Worm (Caenorhabditis elegans) whole organism, L4 larva: ENCODE results near the gene K08B12.1.

Source experiments
- D1046.2 ChIP-seq: fragments of 200-800 bp; sonication (Bioruptor generic); IDR thresholded peaks from 2 replicates; pipeline ENCODE4 v1.3.6; 2022; ENCODE audit warnings: missing genetic modification characterization, missing compliant biosample characterization
- F26F4.8 ChIP-seq: fragments of 200-800 bp; sonication (Bioruptor generic); conservative IDR thresholded peaks from 2 replicates; pipeline ENCODE4 v1.3.6; 2022; ENCODE audit warnings: missing genetic modification characterization, missing compliant biosample characterization
- R02D3.7 ChIP-seq: fragments of 150-350 bp; sonication (generic microtip); optimal IDR thresholded peaks from 3 replicates; lab custom pipeline; 2014; ENCODE audit warnings: missing biosample characterization, missing genetic modification characterization
- T26A8.4 ChIP-seq: fragments of 200-800 bp; sonication (Bioruptor generic); IDR thresholded peaks from 2 replicates; pipeline ENCODE4 v1.3.6; 2022; ENCODE audit warnings: missing genetic modification characterization, missing compliant biosample characterization
- Y105C5A.15 ChIP-seq: fragments of 200-800 bp; sonication (Bioruptor generic); IDR thresholded peaks from 2 replicates; pipeline ENCODE4 v1.3.6; 2022; ENCODE audit warnings: missing genetic modification characterization, missing compliant biosample characterization
- Y48G9A.11 ChIP-seq: fragments of 200-800 bp; sonication (Bioruptor generic); IDR thresholded peaks from 2 replicates; pipeline ENCODE4 v1.3.6; 2022; ENCODE audit warnings: missing genetic modification reagents, missing genetic modification characterization, missing compliant biosample characterization
- Y5F2A.4 ChIP-seq: fragments of 200-800 bp; sonication (Bioruptor generic); optimal IDR thresholded peaks from 2 replicates; lab custom pipeline; 2018; ENCODE audit warnings: mild to moderate bottlenecking, missing genetic modification characterization, missing compliant biosample characterization
- Y75B8A.6 ChIP-seq: fragments of 200-800 bp; sonication (Bioruptor generic); IDR thresholded peaks from 2 replicates; pipeline ENCODE4 v1.3.6; 2022; ENCODE audit warnings: missing genetic modification reagents, missing genetic modification characterization, missing compliant biosample characterization
- ama-1 ChIP-seq: fragments of 150-350 bp; optimal IDR thresholded peaks from 2 replicates; lab custom pipeline; 2014; ENCODE audit warnings: inconsistent platforms, mixed read lengths
- ceh-20 ChIP-seq: fragments of 200-800 bp; sonication (Bioruptor generic); IDR thresholded peaks from 2 replicates; pipeline ENCODE4 v1.3.6; 2022; ENCODE audit warnings: missing genetic modification reagents, missing genetic modification characterization, missing compliant biosample characterization
- ceh-62 ChIP-seq: sonication (generic microtip); optimal IDR thresholded peaks from 2 replicates; lab custom pipeline; 2017; ENCODE audit warnings: missing biosample characterization, missing genetic modification characterization
- ces-1 ChIP-seq: fragments of 150-350 bp; sonication (generic microtip); optimal IDR thresholded peaks from 4 replicates; lab custom pipeline; 2014; ENCODE audit warnings: missing biosample characterization, missing genetic modification reagents, missing genetic modification characterization
- daf-12 ChIP-seq: fragments of 150-350 bp; optimal IDR thresholded peaks from 2 replicates; lab custom pipeline; 2014; ENCODE audit warnings: missing biosample characterization, missing genetic modification reagents, missing genetic modification characterization
- daf-8 ChIP-seq: fragments of 200-800 bp; sonication (Bioruptor generic); IDR thresholded peaks from 2 replicates; pipeline ENCODE4 v1.3.6; 2022; ENCODE audit warnings: missing genetic modification characterization, missing compliant biosample characterization
- dmd-6 ChIP-seq: fragments of 200-800 bp; sonication (Bioruptor generic); IDR thresholded peaks from 2 replicates; pipeline ENCODE4 v1.3.6; 2022; ENCODE audit warnings: missing genetic modification reagents, missing genetic modification characterization, missing compliant biosample characterization
- dpl-1 ChIP-seq: fragments of 150-350 bp; optimal IDR thresholded peaks from 2 replicates; lab custom pipeline; 2014; ENCODE audit warnings: missing biosample characterization, missing genetic modification reagents, missing genetic modification characterization
- fkh-10 ChIP-seq: fragments of 150-350 bp; optimal IDR thresholded peaks from 2 replicates; lab custom pipeline; 2014; ENCODE audit warnings: missing biosample characterization, missing genetic modification reagents, missing genetic modification characterization
- gei-8 ChIP-seq: fragments of 200-800 bp; sonication (Bioruptor generic); optimal IDR thresholded peaks from 2 replicates; lab custom pipeline; 2018; ENCODE audit warnings: mild to moderate bottlenecking, missing genetic modification characterization, missing compliant biosample characterization
- hlh-11 ChIP-seq: fragments of 200-800 bp; sonication (Bioruptor generic); optimal IDR thresholded peaks from 2 replicates; lab custom pipeline; 2018; ENCODE audit warnings: mild to moderate bottlenecking, missing genetic modification characterization, missing compliant biosample characterization
- hlh-30 ChIP-seq: sonication (generic microtip); optimal IDR thresholded peaks from 2 replicates; lab custom pipeline; 2017; ENCODE audit warnings: antibody characterized with exemption, mild to moderate bottlenecking, missing genetic modification characterization, missing compliant biosample characterization; ENCODE audit not compliant: insufficient read depth
- lin-1 ChIP-seq: fragments of 200-800 bp; sonication (Bioruptor generic); IDR thresholded peaks from 2 replicates; pipeline ENCODE4 v1.3.6; 2022; ENCODE audit warnings: missing genetic modification reagents, missing genetic modification characterization, missing compliant biosample characterization
- lin-13 ChIP-seq: fragments of 150-350 bp; optimal IDR thresholded peaks from 2 replicates; lab custom pipeline; 2014; ENCODE audit warnings: missing biosample characterization, missing genetic modification reagents, missing genetic modification characterization
- lsy-2 ChIP-seq, 2 experiments: fragments of 150-350 bp in 1 of 2; sonication (generic microtip) in 1 of 2; optimal IDR thresholded peaks; 2 replicates each; lab custom pipeline; 2014 to 2017; ENCODE audit warnings: missing biosample characterization in 2 of 2, missing genetic modification characterization in 2 of 2
- madf-5 ChIP-seq, 2 experiments: fragments of 200-800 bp; sonication (Bioruptor generic); IDR thresholded peaks; 2 replicates each; pipeline ENCODE4 v1.3.6; 2022; ENCODE audit warnings: missing compliant biosample characterization in 2 of 2, missing genetic modification characterization in 2 of 2
- mdt-29 ChIP-seq: fragments of 200-800 bp; sonication (Bioruptor generic); IDR thresholded peaks from 2 replicates; pipeline ENCODE4 v1.3.6; 2022; ENCODE audit warnings: missing genetic modification reagents, missing genetic modification characterization, missing compliant biosample characterization
- mep-1 ChIP-seq: fragments of 150-350 bp; sonication (generic microtip); optimal IDR thresholded peaks from 3 replicates; lab custom pipeline; 2014; ENCODE audit warnings: missing biosample characterization, missing genetic modification characterization
- mes-2 ChIP-seq: sonication (generic microtip); optimal IDR thresholded peaks from 2 replicates; lab custom pipeline; 2016; ENCODE audit warnings: missing genotype, mild to moderate bottlenecking, missing genetic modification characterization, missing compliant biosample characterization; ENCODE audit not compliant: poor library complexity, severe bottlenecking
- mxl-2 ChIP-seq: fragments of 200-800 bp; sonication (Bioruptor generic); conservative IDR thresholded peaks from 2 replicates; pipeline ENCODE4 v1.3.6; 2022; ENCODE audit warnings: missing genetic modification reagents, missing genetic modification characterization, missing compliant biosample characterization
- nhr-102 ChIP-seq: sonication (generic microtip); optimal IDR thresholded peaks from 2 replicates; lab custom pipeline; 2016; ENCODE audit warnings: mild to moderate bottlenecking, missing genetic modification characterization, moderate library complexity, missing compliant biosample characterization
- nhr-111 ChIP-seq: fragments of 200-800 bp; sonication (Bioruptor generic); optimal IDR thresholded peaks from 2 replicates; lab custom pipeline; 2018; ENCODE audit warnings: mild to moderate bottlenecking, missing genetic modification characterization, missing compliant biosample characterization
- nhr-25 ChIP-seq: sonication (generic microtip); optimal IDR thresholded peaks from 2 replicates; lab custom pipeline; 2017; ENCODE audit warnings: missing genetic modification characterization, mild to moderate bottlenecking, missing compliant biosample characterization, antibody characterized with exemption, moderate library complexity, borderline replicate concordance; ENCODE audit not compliant: insufficient read depth
- nhr-41 ChIP-seq: fragments of 200-800 bp; sonication (Bioruptor generic); IDR thresholded peaks from 2 replicates; pipeline ENCODE4 v1.3.6; 2022; ENCODE audit warnings: missing genetic modification reagents, missing genetic modification characterization, missing compliant biosample characterization
- nhr-42 ChIP-seq: fragments of 200-800 bp; sonication (Bioruptor generic); IDR thresholded peaks from 2 replicates; pipeline ENCODE4 v1.3.6; 2022; ENCODE audit warnings: missing genetic modification characterization, missing compliant biosample characterization
- nhr-6 ChIP-seq: fragments of 150-350 bp; optimal IDR thresholded peaks from 2 replicates; lab custom pipeline; 2014; ENCODE audit warnings: missing biosample characterization, missing genetic modification characterization
- pha-4 ChIP-seq, 2 experiments: fragments of 150-350 bp in 1 of 2; fragments of 200-800 bp in 1 of 2; sonication (Bioruptor generic) in 1 of 2; IDR thresholded peaks in 1 of 2; optimal IDR thresholded peaks in 1 of 2; 2 replicates each; pipeline versions ENCODE4 v1.3.6 to Lab custom; 2014 to 2022; ENCODE audit warnings: missing genetic modification characterization in 2 of 2, missing genetic modification reagents in 2 of 2, missing biosample characterization in 1 of 2, missing compliant biosample characterization in 1 of 2
- rbr-2 ChIP-seq: sonication (generic microtip); optimal IDR thresholded peaks from 2 replicates; lab custom pipeline; 2016; ENCODE audit warnings: missing genotype, missing genetic modification characterization, missing compliant biosample characterization
- snpc-1.2 ChIP-seq: fragments of 200-800 bp; sonication (Bioruptor generic); IDR thresholded peaks from 2 replicates; pipeline ENCODE4 v1.3.6; 2022; ENCODE audit warnings: missing genetic modification reagents, missing genetic modification characterization, missing compliant biosample characterization
- spr-1 ChIP-seq: sonication (generic microtip); optimal IDR thresholded peaks from 2 replicates; lab custom pipeline; 2016; ENCODE audit warnings: mild to moderate bottlenecking, missing genetic modification characterization, missing compliant biosample characterization
- spr-3 ChIP-seq: fragments of 200-800 bp; sonication (Bioruptor generic); optimal IDR thresholded peaks from 2 replicates; lab custom pipeline; 2018; ENCODE audit warnings: mild to moderate bottlenecking, missing genetic modification characterization, missing compliant biosample characterization
- tag-97 ChIP-seq: fragments of 200-800 bp; sonication (Bioruptor generic); IDR thresholded peaks from 2 replicates; pipeline ENCODE4 v1.3.6; 2022; ENCODE audit warnings: missing genetic modification characterization, missing compliant biosample characterization
- unc-130 ChIP-seq: sonication (generic microtip); optimal IDR thresholded peaks from 2 replicates; lab custom pipeline; 2016; ENCODE audit warnings: missing genetic modification reagents, missing genetic modification characterization, missing compliant biosample characterization
- unc-39 ChIP-seq: sonication (generic microtip); optimal IDR thresholded peaks from 2 replicates; lab custom pipeline; 2017; ENCODE audit warnings: missing biosample characterization, missing genetic modification characterization
- vab-7 ChIP-seq: fragments of 200-800 bp; sonication (Bioruptor generic); IDR thresholded peaks from 2 replicates; pipeline ENCODE4 v1.3.6; 2022; ENCODE audit warnings: missing genetic modification reagents, missing genetic modification characterization, missing compliant biosample characterization
- zip-11 ChIP-seq: fragments of 200-800 bp; sonication (Bioruptor generic); IDR thresholded peaks from 2 replicates; pipeline ENCODE4 v1.3.6; 2022; ENCODE audit warnings: missing genetic modification characterization, missing compliant biosample characterization
- zip-2 ChIP-seq: fragments of 150-350 bp; optimal IDR thresholded peaks from 2 replicates; lab custom pipeline; 2014; ENCODE audit warnings: missing biosample characterization, missing genetic modification characterization
- ztf-11 ChIP-seq: fragments of 150-350 bp; optimal IDR thresholded peaks from 2 replicates; lab custom pipeline; 2014; ENCODE audit warnings: missing biosample characterization, missing genetic modification characterization
- ztf-7 ChIP-seq: fragments of 150-350 bp; optimal IDR thresholded peaks from 2 replicates; lab custom pipeline; 2014; ENCODE audit warnings: missing biosample characterization, missing genetic modification characterization

Gene K08B12.1

DNA sequence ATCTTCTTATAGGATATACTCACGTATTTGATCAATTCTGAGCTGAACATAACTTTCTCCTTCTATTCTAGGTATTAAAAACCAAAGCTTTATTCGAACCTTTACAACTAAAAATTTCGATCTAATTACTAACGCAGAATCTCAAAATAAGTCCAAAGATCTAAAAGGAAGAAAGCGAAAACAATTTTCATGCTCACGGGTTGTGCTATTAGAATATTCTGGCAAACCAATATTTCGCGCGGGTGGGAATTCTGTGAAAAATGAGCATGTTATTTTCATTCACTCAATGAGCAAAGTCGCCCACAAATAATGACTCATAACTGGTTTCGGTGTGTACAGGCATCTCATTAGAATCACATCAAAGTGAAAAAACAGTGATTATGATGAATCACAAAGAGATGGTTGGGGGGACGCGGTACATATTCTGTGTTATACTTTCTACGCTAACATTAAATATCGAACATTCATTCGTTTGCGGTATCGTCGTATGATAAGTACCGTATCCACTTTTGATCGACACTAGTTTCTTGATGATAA, 30.2 kb upstream of the K08B12.1 start:
- TF ChIP-seq fkh-10 (GFP tag; lab: Kevin White, UChicago), result peak; percentile 3
- TF ChIP-seq lin-1, result 0 out of 2 replicates have a peak, but pooled peaks have one; percentile 3
- no peak for TF ChIP-seq nhr-25
- TF ChIP-seq zip-2 (tag; lab: Kevin White, UChicago), result peak; percentile 16
- 0 out of 2 replicates have a peak, but pooled peaks have one; percentile 18 for TF ChIP-seq snpc-1.2
- TF ChIP-seq nhr-6, result peak; percentile 66
- no peak for TF ChIP-seq zip-11 (GFP tag; lab: Robert Waterston, UW)
- TF ChIP-seq Y105C5A.15 (GFP tag; lab: Robert Waterston, UW), result 0 out of 2 replicates have a peak, but pooled peaks have one; percentile 29

DNA sequence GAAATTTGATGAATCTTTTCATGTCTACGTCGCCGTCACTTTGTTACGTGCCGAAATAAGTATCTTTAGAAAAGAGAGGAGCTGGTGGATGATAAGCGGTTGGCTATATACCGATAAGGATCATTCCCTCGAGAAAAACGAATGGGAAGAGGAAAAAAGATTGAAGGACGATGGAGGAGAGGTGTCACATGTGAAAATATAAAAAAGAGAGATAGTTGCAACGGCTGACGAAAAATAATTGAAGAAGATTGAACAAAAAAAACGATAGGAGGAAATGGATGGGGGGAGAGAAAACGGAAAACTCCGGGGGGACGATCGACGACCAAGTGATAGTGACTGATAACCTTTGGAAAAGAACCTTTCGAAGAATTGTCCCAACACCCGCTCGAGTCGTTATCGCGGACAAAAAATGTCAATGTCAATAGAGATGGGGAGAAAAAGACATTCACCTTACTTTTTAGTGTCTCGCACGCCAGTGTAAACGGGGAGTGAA, 29.7 kb upstream of the K08B12.1 start:
- TF ChIP-seq unc-130 (no peak), Y5F2A.4 (GFP tag; lab: Kevin White, UChicago) (no peak), ztf-11 (tag; lab: Kevin White, UChicago) (no peak), nhr-102 (tag; lab: Kevin White, UChicago) (peak; percentile 87), Y48G9A.11 (GFP tag; lab: Robert Waterston, UW) (peak; percentile 56; the same call in 1 of the 2 replicates), mep-1 (peak; percentile 82), Y105C5A.15 (GFP tag; lab: Robert Waterston, UW) (no peak), hlh-11 (tag; lab: Kevin White, UChicago) (peak; percentile 98), lin-1 (peak; percentile 79; the same call in 1 of the 2 replicates), daf-12 (tag; lab: Kevin White, UChicago) (no peak), daf-8 (GFP tag; lab: Robert Waterston, UW) (no peak), lin-13 (GFP tag; lab: Kevin White, UChicago) (no peak), madf-5 (GFP tag; IDR thresholded peaks at IDR 0.05; lab: Robert Waterston, UW) (no peak), lsy-2 (tag; optimal IDR thresholded peaks at IDR 0.05; lab: Kevin White, UChicago) (peak; percentile 67 to 80), ces-1 (GFP tag; lab: Kevin White, UChicago) (no peak), pha-4 (GFP tag; IDR thresholded peaks at IDR 0.05; lab: Robert Waterston, UW) (0 out of 2 replicates have a peak, but pooled peaks have one; percentile 42), pha-4 (tag; optimal IDR thresholded peaks at IDR 0.05; lab: Kevin White, UChicago) (peak; percentile 66), dpl-1 (GFP tag; lab: Kevin White, UChicago) (peak; percentile 33), mes-2 (tag; lab: Kevin White, UChicago) (peak; percentile 28), nhr-6 (no peak), Y75B8A.6 (peak; percentile 4; the same call in 1 of the 2 replicates), tag-97 (GFP tag; lab: Robert Waterston, UW) (no peak), nhr-41 (GFP tag; lab: Robert Waterston, UW) (no peak), T26A8.4 (GFP tag; lab: Robert Waterston, UW) (no peak; the same call in 1 of the 2 replicates), mdt-29 (GFP tag; lab: Robert Waterston, UW) (no peak), hlh-30 (tag; lab: Kevin White, UChicago) (peak; percentile 90), F26F4.8 (GFP tag; lab: Robert Waterston, UW) (no peak), dmd-6 (GFP tag; lab: Robert Waterston, UW) (peak; percentile 87), spr-3 (GFP tag; lab: Kevin White, UChicago) (no peak), snpc-1.2 (no peak), spr-1 (peak; percentile 22), ztf-7 (peak; percentile 44), unc-39 (tag; lab: Kevin White, UChicago) (no peak), ama-1 (lab: Kevin White, UChicago) (peak; percentile 36), mxl-2 (GFP tag; lab: Robert Waterston, UW) (no peak), rbr-2 (tag; lab: Kevin White, UChicago) (peak; percentile 0), nhr-42 (GFP tag; lab: Robert Waterston, UW) (0 out of 2 replicates have a peak, but pooled peaks have one; percentile 27), vab-7 (GFP tag; lab: Robert Waterston, UW) (no peak), ceh-62 (tag; lab: Kevin White, UChicago) (no peak), D1046.2 (no peak), gei-8 (GFP tag; lab: Kevin White, UChicago) (peak; percentile 78), ceh-20 (GFP tag; lab: Robert Waterston, UW) (peak; percentile 54; the same call in 1 of the 2 replicates), R02D3.7 (no peak), nhr-111 (no peak)
